Fruit fly (Drosophila melanogaster): ENCODE results near the gene CG3165.

Gene CG3165

DNA sequence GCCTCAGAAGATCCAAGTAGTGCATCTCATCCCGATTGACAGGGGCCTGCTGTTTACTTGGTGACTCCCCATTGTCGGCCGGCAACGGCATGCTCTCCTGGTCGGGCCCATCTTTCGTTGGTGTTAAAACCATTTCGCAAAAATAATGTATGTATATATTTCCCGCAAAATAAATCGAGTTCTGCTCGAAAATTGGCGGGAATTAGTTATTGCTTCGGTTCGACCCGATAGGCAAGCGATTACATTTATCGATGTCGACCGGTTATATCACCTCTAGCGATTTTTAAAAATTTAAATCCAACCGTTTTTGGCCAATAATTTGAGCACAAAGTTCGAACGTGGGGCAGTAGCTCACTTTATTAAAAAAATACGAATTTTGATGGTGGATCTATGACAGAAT lies 7.5 kb upstream of the CG3165 start, which contains the start of gene Ts:
TSS of gene Ts (minus strand) at position 201 of the 400 bp plus-strand sequence.
- TF ChIP-seq CG8478 (optimal IDR thresholded peaks at IDR 0.05) = no peak
- no peak for TF ChIP-seq CTCF (optimal IDR thresholded peaks at IDR 0.05)

DNA sequence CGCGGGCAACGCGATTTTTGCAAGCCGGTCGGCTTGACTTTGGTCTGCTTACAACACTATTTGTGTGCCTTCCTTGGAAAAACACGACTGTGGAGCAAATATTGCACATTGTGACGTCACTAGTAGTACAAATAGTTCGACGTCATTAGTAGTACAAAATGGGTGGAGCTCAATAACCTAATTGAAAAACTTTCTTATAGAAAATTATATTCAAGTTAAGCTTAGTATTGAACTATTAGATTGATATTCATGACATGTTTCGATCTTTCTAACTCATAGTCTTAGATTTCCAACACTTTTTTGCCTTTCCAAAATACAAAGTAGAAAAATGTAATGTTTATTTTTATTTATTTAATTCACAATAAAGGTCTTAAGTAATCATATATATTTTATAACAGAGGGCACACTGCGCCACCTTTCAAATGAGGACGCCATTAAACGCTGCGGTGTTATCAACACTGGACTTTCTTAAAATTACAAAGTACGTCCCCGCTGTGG lies 4.4 kb upstream of the CG3165 start, which contains the start of the genes Rrp1 and gammaTub23C:
TSS of gene Rrp1 (minus strand) at position 70 of the 498 bp plus-strand sequence.
TSS of gene gammaTub23C (plus strand) at position 453 of the 498 bp plus-strand sequence.
- TF ChIP-seq CTCF (optimal IDR thresholded peaks at IDR 0.05) (no peak), CG8478 (optimal IDR thresholded peaks at IDR 0.05) (no peak)

DNA sequence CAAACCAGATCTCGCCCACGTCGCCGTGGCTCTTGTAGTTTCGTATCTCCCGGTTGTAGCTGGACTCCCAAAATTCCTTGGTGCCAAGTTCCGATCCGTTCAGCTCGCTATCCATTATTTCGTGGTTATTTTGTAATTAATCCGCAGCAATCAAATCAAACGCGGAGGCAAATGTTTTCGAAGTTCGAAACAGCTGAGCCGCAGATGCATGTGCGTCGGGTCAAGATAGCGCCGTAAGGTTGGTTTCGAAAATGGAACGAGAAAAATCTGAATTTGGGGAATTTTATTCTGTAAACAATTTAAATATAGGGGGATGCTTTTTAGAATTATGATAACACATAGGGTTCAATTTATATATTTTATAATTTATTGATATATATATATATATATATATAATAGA lies 2.2 kb downstream of the CG3165 start, which contains the start of gene CG9643:
TSS of gene CG9643 (minus strand) at position 198 of the 400 bp plus-strand sequence.
- no peak for TF ChIP-seq CTCF (optimal IDR thresholded peaks at IDR 0.05)
- no peak for TF ChIP-seq CG8478 (optimal IDR thresholded peaks at IDR 0.05)

- TF ChIP-seq CG8478 (optimal IDR thresholded peaks at IDR 0.05) = no peak
- no peak for TF ChIP-seq CTCF (optimal IDR thresholded peaks at IDR 0.05)
Measured at dm6 chr2L:2986776-2987175, 9.9 kb downstream of the CG3165 start.

DNA sequence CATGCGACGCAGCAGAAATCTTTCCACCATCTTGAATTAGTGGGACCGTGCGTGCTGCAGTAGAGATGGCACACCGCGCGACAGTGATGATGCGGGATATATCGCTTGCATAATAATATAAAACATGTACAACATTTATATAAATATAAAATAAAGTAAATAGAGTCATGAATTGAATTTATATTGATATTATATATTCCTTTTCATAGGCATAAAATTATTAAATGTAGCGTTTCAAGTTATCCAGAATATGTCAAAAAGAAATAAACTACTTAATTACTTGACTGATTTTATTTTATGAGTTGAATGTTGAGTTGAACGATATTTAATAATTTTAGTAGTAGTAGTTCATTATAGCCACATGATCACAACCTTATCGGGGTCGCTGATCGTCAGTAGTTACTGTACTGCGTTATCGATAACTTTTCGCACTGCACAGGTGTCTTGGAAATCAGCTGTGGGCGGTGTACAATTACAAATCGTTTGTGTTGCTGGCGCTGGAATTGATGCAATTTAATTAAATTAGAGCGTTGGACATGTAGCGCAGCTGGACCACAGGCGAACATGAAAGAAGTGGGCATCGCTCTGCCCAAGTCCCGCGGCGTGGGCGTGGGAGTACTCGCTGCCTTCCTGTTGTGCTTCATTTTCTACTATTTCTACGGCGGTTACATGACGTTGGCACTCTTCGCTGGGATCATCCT lies 10.9 kb downstream of the CG3165 start, which contains the start of the genes Chd1 and Bem46:
TSS of gene Chd1 (minus strand) at position 43 of the 701 bp plus-strand sequence.
TSS of gene Bem46 (plus strand) at position 436 of the 701 bp plus-strand sequence.
- peak in 1 of 2 experiments; percentile 17 for TF ChIP-seq CTCF (optimal IDR thresholded peaks at IDR 0.05)
- no peak for TF ChIP-seq CG8478 (optimal IDR thresholded peaks at IDR 0.05)

DNA sequence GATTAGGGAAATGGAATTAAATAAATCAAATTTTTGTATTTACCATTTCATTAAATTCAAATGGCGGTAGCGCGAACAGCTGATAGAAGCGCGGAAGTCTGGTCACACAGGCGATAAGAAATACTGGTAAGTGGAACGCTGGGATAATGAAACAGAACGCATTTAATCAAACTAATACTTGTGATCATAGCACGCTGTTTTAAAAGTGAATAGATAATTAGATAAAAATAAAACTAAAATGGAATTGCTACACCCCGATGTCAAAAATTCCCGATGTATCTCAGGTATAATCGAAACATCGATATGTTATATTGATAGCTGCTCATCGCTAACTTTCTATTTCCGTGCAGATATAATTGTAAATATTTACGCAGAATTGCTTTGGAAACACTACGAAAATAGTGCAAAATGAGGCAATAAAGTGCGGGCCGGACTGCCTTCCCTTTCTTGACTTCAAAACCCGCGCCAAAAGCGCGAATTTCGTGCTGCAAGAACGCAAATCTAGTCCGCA lies 15.8 kb downstream of the CG3165 start, which contains the start of the genes okr and CG3558:
TSS of gene okr (minus strand) at position 96 of the 511 bp plus-strand sequence.
TSS of gene CG3558 (plus strand) at position 207 of the 511 bp plus-strand sequence.
- TF ChIP-seq CTCF (optimal IDR thresholded peaks at IDR 0.05) (peak in 1 of 2 experiments; percentile 2), CG8478 (optimal IDR thresholded peaks at IDR 0.05) (no peak)

DNA sequence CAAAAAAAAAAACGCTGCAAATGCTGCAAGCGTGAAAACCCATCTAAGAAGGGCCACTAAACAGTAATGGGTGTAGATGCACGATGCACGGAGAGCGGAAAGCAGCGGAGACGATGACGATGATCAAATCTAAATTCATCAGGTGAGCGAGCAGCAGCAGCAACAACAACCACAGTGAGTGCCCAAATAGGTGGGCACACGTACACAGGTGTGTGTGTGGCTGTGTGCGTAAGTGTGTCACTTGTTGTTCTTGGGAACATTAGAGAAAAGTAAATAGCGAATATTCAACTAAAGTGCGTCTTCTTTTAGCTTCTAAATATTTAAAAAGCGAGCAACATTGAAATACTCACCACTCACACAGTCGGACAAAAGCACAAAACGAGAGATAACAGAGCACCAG lies 16.3 kb downstream of the CG3165 start:
- TF ChIP-seq CG8478 (optimal IDR thresholded peaks at IDR 0.05) (no peak), CTCF (optimal IDR thresholded peaks at IDR 0.05) (no peak)

DNA sequence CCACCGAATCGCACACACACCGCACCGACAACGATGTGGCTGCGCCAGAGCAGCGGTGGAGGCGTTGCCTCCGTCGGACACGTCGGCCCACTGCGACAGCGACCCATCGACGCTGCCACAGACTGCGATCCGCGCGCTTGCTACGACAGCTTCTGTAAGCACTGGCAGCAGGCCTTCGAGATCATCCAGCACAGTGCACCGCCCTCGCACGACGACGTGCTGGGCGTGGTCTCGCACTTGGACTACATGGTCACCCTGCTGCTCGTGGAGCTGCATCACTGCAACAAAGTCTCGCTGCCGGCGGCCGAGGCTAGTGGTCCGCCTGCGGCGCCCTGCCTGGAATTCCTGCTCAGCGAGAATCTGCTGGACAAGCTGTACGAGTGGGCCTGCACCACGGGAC lies 16.8 kb downstream of the CG3165 start:
- TF ChIP-seq CG8478 (optimal IDR thresholded peaks at IDR 0.05) = no peak
- TF ChIP-seq CTCF (optimal IDR thresholded peaks at IDR 0.05) = no peak

dm6 chr2L:2999113-2999512 lies 22.2 kb downstream of the CG3165 start, which contains the start of gene Ccdc85:
Ccdc85 (plus strand) TSS chr2L:2999286.
- TF ChIP-seq CTCF (optimal IDR thresholded peaks at IDR 0.05) = peak; percentile 23 to 51
- no peak for TF ChIP-seq CG8478 (optimal IDR thresholded peaks at IDR 0.05)

dm6 chr2L:2999609-3000008 lies 22.7 kb downstream of the CG3165 start:
- TF ChIP-seq CG8478 (optimal IDR thresholded peaks at IDR 0.05) = no peak
- no peak for TF ChIP-seq CTCF (optimal IDR thresholded peaks at IDR 0.05)

DNA sequence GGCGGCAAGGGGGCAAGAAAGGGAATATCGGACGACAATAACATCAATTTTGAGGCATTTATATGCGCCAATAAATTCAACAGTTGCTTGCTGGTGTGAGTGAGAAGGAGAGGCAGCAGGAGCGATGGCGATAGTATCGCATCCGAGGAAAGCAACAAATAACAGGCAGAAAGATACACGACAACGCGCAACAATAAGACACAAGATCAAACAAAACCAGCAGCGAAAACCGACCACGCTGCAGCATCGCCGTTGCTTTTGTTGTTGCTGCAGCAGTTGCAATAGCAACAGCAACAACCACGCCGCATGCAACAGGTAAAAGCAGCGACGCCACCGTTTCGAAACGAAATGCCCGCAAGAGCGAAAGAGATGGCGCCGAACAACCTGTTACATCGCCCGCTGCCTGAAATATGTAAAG lies 23.6 kb downstream of the CG3165 start:
- TF ChIP-seq CG8478 (optimal IDR thresholded peaks at IDR 0.05) = no peak
- TF ChIP-seq CTCF (optimal IDR thresholded peaks at IDR 0.05) = no peak

DNA sequence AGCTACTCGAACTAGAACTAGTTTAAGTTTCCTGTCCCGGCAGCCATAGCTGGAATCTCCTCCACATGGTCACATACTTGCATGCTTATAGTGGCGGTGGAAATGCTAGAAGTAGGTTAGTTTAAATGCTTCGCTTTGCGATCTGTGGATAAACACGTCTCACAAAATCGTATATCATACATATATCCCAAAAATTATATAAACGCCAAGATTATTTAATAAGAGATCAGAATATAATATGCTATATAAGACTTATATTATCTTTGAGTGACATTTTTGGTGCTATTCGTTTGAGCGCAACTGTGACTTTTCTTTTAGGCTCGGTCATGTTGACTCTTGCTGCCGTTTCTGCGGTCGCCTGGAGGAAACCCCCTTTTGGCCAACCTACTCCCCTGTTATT lies 25.0 kb downstream of the CG3165 start:
- TF ChIP-seq CG8478 (optimal IDR thresholded peaks at IDR 0.05) (no peak), CTCF (optimal IDR thresholded peaks at IDR 0.05) (no peak)

dm6 chr2L:3003399-3003798 lies 26.5 kb downstream of the CG3165 start:
- TF ChIP-seq CTCF (optimal IDR thresholded peaks at IDR 0.05) (no peak), CG8478 (optimal IDR thresholded peaks at IDR 0.05) (no peak)

- no peak for TF ChIP-seq CG8478 (optimal IDR thresholded peaks at IDR 0.05)
Measured at dm6 chr2L:3004601-3005000, 27.7 kb downstream of the CG3165 start.

dm6 chr2L:3005483-3005882 lies 28.6 kb downstream of the CG3165 start:
- no peak for TF ChIP-seq CG8478 (optimal IDR thresholded peaks at IDR 0.05)
- no peak for TF ChIP-seq CTCF (optimal IDR thresholded peaks at IDR 0.05)

dm6 chr2L:3006194-3006593 lies 29.3 kb downstream of the CG3165 start:
- no peak for TF ChIP-seq CTCF (optimal IDR thresholded peaks at IDR 0.05)
- no peak for TF ChIP-seq CG8478 (optimal IDR thresholded peaks at IDR 0.05)

Measured in S2 (cell line).